Fruit fly (Drosophila melanogaster) whole organism, embryonic: ENCODE measurements around the gene Rh5.

Source experiments
- Bdp1 ChIP-seq: fragments of 200-800 bp; sonication (Bioruptor generic); optimal IDR thresholded peaks from 3 replicates; lab custom pipeline; 2016; ENCODE audit warnings: missing biosample characterization, missing genetic modification characterization
- Blimp-1 ChIP-seq: fragments of 200-800 bp; sonication (Bioruptor generic); optimal IDR thresholded peaks from 3 replicates; lab custom pipeline; 2018; ENCODE audit warnings: missing biosample characterization, missing genetic modification characterization, mild to moderate bottlenecking, moderate library complexity, missing genetic modification reagents
- CG11398 ChIP-seq: fragments of 200-800 bp; sonication (Bioruptor generic); optimal IDR thresholded peaks from 2 replicates; lab custom pipeline; 2016; ENCODE audit warnings: missing biosample characterization, missing genetic modification characterization
- CG11560 ChIP-seq: fragments of 200-800 bp; sonication (Bioruptor generic); IDR thresholded peaks from 3 replicates; pipeline ENCODE4 v1.3.6; 2022; ENCODE audit warnings: missing biosample characterization, missing genetic modification characterization
- CG12659 ChIP-seq: fragments of 200-800 bp; sonication (Bioruptor generic); optimal IDR thresholded peaks from 3 replicates; lab custom pipeline; 2017; ENCODE audit warnings: mild to moderate bottlenecking, missing biosample characterization, missing genetic modification reagents, missing genetic modification characterization
- CG13424 ChIP-seq: fragments of 200-800 bp; sonication (Bioruptor generic); optimal IDR thresholded peaks from 2 replicates; lab custom pipeline; 2019; ENCODE audit warnings: missing biosample characterization, mild to moderate bottlenecking, missing genetic modification characterization, moderate library complexity
- CG13775 ChIP-seq: fragments of 200-800 bp; sonication (Bioruptor generic); optimal IDR thresholded peaks from 3 replicates; lab custom pipeline; 2017; ENCODE audit warnings: missing biosample characterization, mild to moderate bottlenecking, missing genetic modification characterization
- CG1602 ChIP-seq: fragments of 200-800 bp; sonication (Bioruptor generic); optimal IDR thresholded peaks from 3 replicates; lab custom pipeline; 2016; ENCODE audit warnings: missing biosample characterization, missing genetic modification characterization
- CG1832 ChIP-seq: fragments of 200-800 bp; sonication (Bioruptor generic); optimal IDR thresholded peaks from 2 replicates; lab custom pipeline; 2017; ENCODE audit warnings: missing biosample characterization, mild to moderate bottlenecking, missing genetic modification characterization, inconsistent platforms
- CG2120 ChIP-seq: fragments of 200-800 bp; sonication (Bioruptor generic); optimal IDR thresholded peaks from 3 replicates; lab custom pipeline; 2016; ENCODE audit warnings: missing biosample characterization, missing genetic modification characterization
- CG2199 ChIP-seq: fragments of 200-800 bp; sonication (Bioruptor generic); IDR thresholded peaks from 3 replicates; pipeline ENCODE4 v1.3.6; 2022; ENCODE audit warnings: missing biosample characterization, missing genetic modification characterization
- CG2678 ChIP-seq: fragments of 200-800 bp; sonication (Bioruptor generic); optimal IDR thresholded peaks from 3 replicates; lab custom pipeline; 2019; ENCODE audit warnings: missing biosample characterization, mild to moderate bottlenecking, missing genetic modification characterization, moderate library complexity
- CG32772 ChIP-seq: fragments of 200-800 bp; sonication (Bioruptor generic); IDR thresholded peaks from 2 replicates; pipeline ENCODE4 v1.3.6; 2022; ENCODE audit warnings: missing biosample characterization, missing genetic modification characterization
- CG33557 ChIP-seq: fragments of 200-800 bp; sonication (Bioruptor generic); optimal IDR thresholded peaks from 2 replicates; lab custom pipeline; 2019; ENCODE audit warnings: missing biosample characterization, mild to moderate bottlenecking, missing genetic modification characterization, moderate library complexity
- CG34376 ChIP-seq: fragments of 200-800 bp; sonication (Bioruptor generic); optimal IDR thresholded peaks from 2 replicates; lab custom pipeline; 2018; ENCODE audit warnings: missing biosample characterization, mild to moderate bottlenecking, missing genetic modification characterization
- CG4617 ChIP-seq: fragments of 200-800 bp; sonication (Bioruptor generic); optimal IDR thresholded peaks from 3 replicates; lab custom pipeline; 2016; ENCODE audit warnings: missing biosample characterization, missing genetic modification characterization, borderline replicate concordance
- CG4854 ChIP-seq: fragments of 200-800 bp; sonication (Bioruptor generic); optimal IDR thresholded peaks from 2 replicates; lab custom pipeline; 2016; ENCODE audit warnings: missing biosample characterization, missing genetic modification characterization, inconsistent platforms
- CG6683 ChIP-seq: fragments of 200-800 bp; sonication (Bioruptor generic); optimal IDR thresholded peaks from 2 replicates; lab custom pipeline; 2017; ENCODE audit warnings: missing biosample characterization, mild to moderate bottlenecking, missing genetic modification characterization, missing genetic modification reagents
- CG7839 ChIP-seq: fragments of 200-800 bp; sonication (Bioruptor generic); optimal IDR thresholded peaks from 3 replicates; lab custom pipeline; 2018; ENCODE audit warnings: missing biosample characterization, mild to moderate bottlenecking, missing genetic modification characterization, moderate library complexity
- CG8478 ChIP-seq: fragments of >200 bp; optimal IDR thresholded peaks from 2 replicates; lab custom pipeline; 2018
- CG8924 ChIP-seq: fragments of 200-800 bp; optimal IDR thresholded peaks from 3 replicates; lab custom pipeline; 2019; ENCODE audit warnings: missing biosample characterization, mild to moderate bottlenecking, missing genetic modification characterization, moderate library complexity
- CG9437 ChIP-seq: fragments of 200-800 bp; sonication (Bioruptor generic); optimal IDR thresholded peaks from 2 replicates; lab custom pipeline; 2018; ENCODE audit warnings: missing biosample characterization, mild to moderate bottlenecking, missing genetic modification characterization
- CG9727 ChIP-seq: fragments of 200-800 bp; sonication (Bioruptor generic); optimal IDR thresholded peaks from 3 replicates; lab custom pipeline; 2017; ENCODE audit warnings: missing biosample characterization, mild to moderate bottlenecking, missing genetic modification characterization
- CG9797 ChIP-seq: fragments of 200-800 bp; sonication (Bioruptor generic); optimal IDR thresholded peaks from 3 replicates; lab custom pipeline; 2018; ENCODE audit warnings: missing biosample characterization, mild to moderate bottlenecking, missing genetic modification characterization
- CTCF ChIP-seq: fragments of 200-800 bp; sonication (Bioruptor generic); optimal IDR thresholded peaks from 2 replicates; lab custom pipeline; 2017; ENCODE audit warnings: missing biosample characterization, mild to moderate bottlenecking, missing genetic modification characterization, moderate library complexity
- Eip74EF ChIP-seq, 2 experiments: fragments of 200-800 bp in 1 of 2; fragments of >200 bp in 1 of 2; sonication (Bioruptor generic) in 1 of 2; optimal IDR thresholded peaks; 2 replicates each; lab custom pipeline; 2017 to 2019; ENCODE audit warnings: missing biosample characterization in 2 of 2, missing genetic modification characterization in 2 of 2, mild to moderate bottlenecking in 1 of 2, moderate library complexity in 1 of 2
- Hr3 ChIP-seq: fragments of 200-800 bp; sonication (Bioruptor generic); optimal IDR thresholded peaks from 3 replicates; lab custom pipeline; 2016; ENCODE audit warnings: missing biosample characterization, missing genetic modification characterization
- Jarid2 ChIP-seq: fragments of 200-800 bp; sonication (Bioruptor generic); optimal IDR thresholded peaks from 3 replicates; lab custom pipeline; 2017; ENCODE audit warnings: mild to moderate bottlenecking, missing biosample characterization, missing genetic modification reagents, missing genetic modification characterization
- Lim3 ChIP-seq: fragments of 200-800 bp; sonication (Bioruptor generic); IDR thresholded peaks from 2 replicates; pipeline ENCODE4 v1.3.6; 2022; ENCODE audit warnings: missing biosample characterization, missing genetic modification characterization
- Mes4 ChIP-seq: fragments of 200-800 bp; sonication (Bioruptor generic); optimal IDR thresholded peaks from 2 replicates; lab custom pipeline; 2016; ENCODE audit warnings: missing biosample characterization, missing genetic modification characterization
- Stat92E ChIP-seq, 3 experiments: fragments of >200 bp in 2 of 3; fragments of 200-800 bp in 1 of 3; sonication (Bioruptor generic) in 1 of 3; optimal IDR thresholded peaks; 2 replicates each; lab custom pipeline; 2017 to 2019; ENCODE audit warnings: missing biosample characterization in 3 of 3, missing genetic modification characterization in 3 of 3, mild to moderate bottlenecking in 1 of 3, moderate library complexity in 1 of 3
- Taf1 ChIP-seq: fragments of 200-800 bp; sonication (Bioruptor generic); IDR thresholded peaks from 2 replicates; pipeline ENCODE4 v1.3.6; 2022; ENCODE audit warnings: missing biosample characterization, missing genetic modification characterization
- Xrp1 ChIP-seq: fragments of 200-800 bp; sonication (Bioruptor generic); IDR thresholded peaks from 2 replicates; pipeline ENCODE4 v1.3.6; 2022; ENCODE audit warnings: missing biosample characterization, missing genetic modification characterization
- az2 ChIP-seq: fragments of 200-800 bp; sonication (Bioruptor generic); optimal IDR thresholded peaks from 3 replicates; lab custom pipeline; 2016; ENCODE audit warnings: missing biosample characterization, missing genetic modification characterization
- bowl ChIP-seq: fragments of 200-800 bp; sonication (Bioruptor generic); IDR thresholded peaks from 2 replicates; pipeline ENCODE4 v1.3.6; 2022; ENCODE audit warnings: missing biosample characterization, missing genetic modification characterization
- crp ChIP-seq, 2 experiments: fragments of 200-800 bp; sonication (Bioruptor generic); optimal IDR thresholded peaks; 2 replicates in 1 of 2; 3 replicates in 1 of 2; lab custom pipeline; 2017; ENCODE audit warnings: missing biosample characterization in 2 of 2, missing genetic modification characterization in 2 of 2, mild to moderate bottlenecking in 1 of 2, moderate library complexity in 1 of 2
- dysf ChIP-seq: fragments of 200-800 bp; sonication (Bioruptor generic); IDR thresholded peaks from 3 replicates; pipeline ENCODE4 v1.3.6; 2022; ENCODE audit warnings: missing biosample characterization, missing genetic modification characterization
- grn ChIP-seq: fragments of 200-800 bp; sonication (Bioruptor generic); optimal IDR thresholded peaks from 3 replicates; lab custom pipeline; 2017; ENCODE audit warnings: missing biosample characterization, missing genetic modification characterization
- her ChIP-seq: fragments of 200-800 bp; sonication (Bioruptor generic); optimal IDR thresholded peaks from 2 replicates; lab custom pipeline; 2016; ENCODE audit warnings: missing biosample characterization, missing genetic modification characterization
- insv ChIP-seq, 2 experiments: fragments of 200-800 bp; sonication (Bioruptor generic); optimal IDR thresholded peaks; 3 replicates each; lab custom pipeline; 2016 to 2018; ENCODE audit warnings: missing biosample characterization in 2 of 2, missing genetic modification characterization in 2 of 2
- kah ChIP-seq: fragments of 200-800 bp; sonication (Bioruptor generic); optimal IDR thresholded peaks from 2 replicates; lab custom pipeline; 2018; ENCODE audit warnings: missing biosample characterization, mild to moderate bottlenecking, missing genetic modification characterization
- lab ChIP-seq: fragments of 200-800 bp; sonication (Bioruptor generic); optimal IDR thresholded peaks from 3 replicates; lab custom pipeline; 2017; ENCODE audit warnings: missing biosample characterization, missing genetic modification characterization, mild to moderate bottlenecking, moderate library complexity, missing genetic modification reagents
- maf-S ChIP-seq: fragments of 200-800 bp; sonication (Bioruptor generic); optimal IDR thresholded peaks from 2 replicates; lab custom pipeline; 2016; ENCODE audit warnings: missing biosample characterization, missing genetic modification characterization
- otp ChIP-seq: fragments of 200-800 bp; sonication (Bioruptor generic); IDR thresholded peaks from 3 replicates; pipeline ENCODE4, ENCODE4 v1.3.6; 2022; ENCODE audit warnings: missing biosample characterization, missing genetic modification characterization
- peb ChIP-seq: fragments of 200-800 bp; sonication (Bioruptor generic); IDR thresholded peaks from 2 replicates; pipeline ENCODE4 v1.3.6; 2022; ENCODE audit warnings: missing biosample characterization, missing genetic modification characterization
- repo ChIP-seq: fragments of 200-800 bp; sonication (Bioruptor generic); optimal IDR thresholded peaks from 2 replicates; lab custom pipeline; 2016; ENCODE audit warnings: missing biosample characterization, missing genetic modification characterization
- run ChIP-seq: fragments of 200-800 bp; sonication (Bioruptor generic); optimal IDR thresholded peaks from 3 replicates; lab custom pipeline; 2018; ENCODE audit warnings: missing biosample characterization, mild to moderate bottlenecking, missing genetic modification characterization
- trh ChIP-seq: fragments of 200-800 bp; sonication (Bioruptor generic); optimal IDR thresholded peaks from 2 replicates; lab custom pipeline; 2016; ENCODE audit warnings: missing biosample characterization, missing genetic modification characterization
- twi ChIP-seq: fragments of 200-800 bp; optimal IDR thresholded peaks from 2 replicates; lab custom pipeline; 2019; ENCODE audit warnings: missing biosample characterization, mild to moderate bottlenecking, missing genetic modification characterization, moderate library complexity

Rh5 gene

DNA sequence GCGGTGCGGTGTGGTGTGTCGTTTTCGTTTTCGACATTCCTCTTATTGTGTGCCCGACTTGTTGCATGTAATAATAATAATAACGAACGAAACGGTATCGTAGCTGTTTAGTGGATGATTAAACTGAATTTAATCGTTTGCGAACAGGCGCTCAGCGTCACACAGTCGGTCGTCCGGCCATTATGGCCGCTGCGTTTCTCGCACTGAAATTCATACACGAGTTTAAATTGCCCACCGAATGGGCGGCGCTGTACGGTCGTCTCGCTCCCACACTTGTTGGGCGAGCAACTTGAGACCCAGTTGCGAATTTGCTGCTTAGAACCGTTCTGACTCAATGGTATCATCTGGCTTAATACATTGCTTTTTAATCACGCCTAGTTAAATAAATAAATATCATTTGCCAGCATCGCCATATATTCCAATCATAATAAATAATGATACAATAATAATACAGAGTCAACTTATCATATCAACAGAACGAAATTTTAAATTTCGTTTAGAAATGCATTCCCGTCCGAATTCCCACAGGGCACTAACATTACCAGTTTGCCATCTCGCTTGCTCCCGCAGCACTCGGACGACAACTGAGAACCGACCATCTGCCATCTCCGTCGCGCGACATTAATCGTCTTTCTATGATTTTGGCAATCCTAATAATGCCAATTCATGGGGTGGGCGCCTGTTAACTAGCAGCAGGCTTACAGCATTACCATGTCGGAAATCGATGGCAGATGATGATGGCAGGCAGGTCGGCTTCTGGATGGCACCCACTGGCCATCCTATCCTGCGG lies 3.1 kb downstream of the Rh5 start (continued):
- TF ChIP-seq trh (GFP tag; lab: Kevin White, UChicago), result peak; percentile 85
- TF ChIP-seq CG8924 (tag; lab: Kevin White, UChicago), result peak; percentile 93
- TF ChIP-seq az2 (GFP tag; lab: Kevin White, UChicago), result peak; percentile 88
- peak; percentile 0 to 57 for TF ChIP-seq insv (GFP tag; optimal IDR thresholded peaks at IDR 0.05; lab: Kevin White, UChicago)
- TF ChIP-seq CG2678 (tag; lab: Kevin White, UChicago), result peak; percentile 97
- TF ChIP-seq crp (GFP tag; optimal IDR thresholded peaks at IDR 0.05; lab: Kevin White, UChicago), result peak in 1 of 2 experiments; percentile 68
- no peak for TF ChIP-seq CG34376
- peak; percentile 64 for TF ChIP-seq Blimp-1
- TF ChIP-seq twi (tag; lab: Kevin White, UChicago), result peak; percentile 84
- TF ChIP-seq Hr3 (GFP tag; lab: Kevin White, UChicago), result peak; percentile 88
- peak; percentile 63 for TF ChIP-seq maf-S (GFP tag; lab: Kevin White, UChicago)
- peak; percentile 85 for TF ChIP-seq CG9437 (GFP tag; lab: Kevin White, UChicago)
- TF ChIP-seq Mes4 (GFP tag; lab: Kevin White, UChicago), result peak; percentile 34
- peak; percentile 30 for TF ChIP-seq kah
- no peak for TF ChIP-seq Lim3 (GFP tag; lab: Robert Waterston, UW)
- peak in 1 of 2 experiments; percentile 26 for TF ChIP-seq Eip74EF (GFP tag; optimal IDR thresholded peaks at IDR 0.05; lab: Kevin White, UChicago)
- TF ChIP-seq CG32772 (GFP tag; lab: Robert Waterston, UW), result no peak
- TF ChIP-seq CG33557, result peak; percentile 91
- TF ChIP-seq CG1832, result peak; percentile 91
- no peak for TF ChIP-seq Xrp1 (GFP tag; lab: Robert Waterston, UW)
- peak; percentile 51 for TF ChIP-seq CG4854
- peak; percentile 96 for TF ChIP-seq CG13424 (tag; lab: Kevin White, UChicago)
- TF ChIP-seq peb (GFP tag; lab: Robert Waterston, UW), result no peak
- peak; percentile 94 for TF ChIP-seq lab (GFP tag; lab: Kevin White, UChicago)
- peak; percentile 92 for TF ChIP-seq CG9727 (GFP tag; lab: Kevin White, UChicago)
- TF ChIP-seq CG2120, result peak; percentile 93
- TF ChIP-seq CG11398, result peak; percentile 56
- TF ChIP-seq CG6683 (GFP tag; lab: Kevin White, UChicago), result peak; percentile 83
- TF ChIP-seq CG12659 (GFP tag; lab: Kevin White, UChicago), result peak; percentile 95
- TF ChIP-seq dysf (GFP tag; lab: Robert Waterston, UW), result no peak
- peak; percentile 65 for TF ChIP-seq Bdp1
- TF ChIP-seq CTCF (GFP tag; lab: Kevin White, UChicago), result peak; percentile 41
- peak; percentile 13 for TF ChIP-seq CG9797 (GFP tag; lab: Kevin White, UChicago)
- peak; percentile 73 for TF ChIP-seq Jarid2
- TF ChIP-seq run (tag; lab: Kevin White, UChicago), result peak; percentile 27
- TF ChIP-seq repo (GFP tag; lab: Kevin White, UChicago), result peak; percentile 4
- no peak for TF ChIP-seq bowl (GFP tag; lab: Robert Waterston, UW)
- no peak for TF ChIP-seq her (GFP tag; lab: Kevin White, UChicago)
- TF ChIP-seq CG4617 (GFP tag; lab: Kevin White, UChicago), result peak; percentile 82
- TF ChIP-seq CG2199 (GFP tag; lab: Robert Waterston, UW), result no peak
- no peak for TF ChIP-seq otp (GFP tag; lab: Robert Waterston, UW)
- TF ChIP-seq grn, result no peak
- peak; percentile 87 for TF ChIP-seq CG13775 (GFP tag; lab: Kevin White, UChicago)
- TF ChIP-seq CG11560 (tag; lab: Robert Waterston, UW), result no peak
- peak; percentile 90 for TF ChIP-seq CG1602 (GFP tag; lab: Kevin White, UChicago)
- TF ChIP-seq CG8478, result peak; percentile 92
- peak; percentile 95 for TF ChIP-seq CG7839 (tag; lab: Kevin White, UChicago)
- TF ChIP-seq Taf1 (GFP tag; lab: Robert Waterston, UW), result no peak
- no peak for TF ChIP-seq Stat92E (GFP tag; optimal IDR thresholded peaks at IDR 0.05; lab: Kevin White, UChicago)
